Worm (Caenorhabditis elegans): ENCODE measurements around the gene gldi-4.

The gldi-4 gene

ce11 chrIV:7039476-7040261, 22.2 kb downstream of the gldi-4 start, which contains the start of the genes cogc-2 and klp-18:
Gene cogc-2, minus strand, starts transcription at chrIV:7039580.
Gene klp-18, plus strand, starts transcription at chrIV:7040211.
- peak; percentile 83 for TF ChIP-seq snpc-4 (tag; optimal IDR thresholded peaks at IDR 0.05)
- TF ChIP-seq eor-1 (tag; optimal IDR thresholded peaks at IDR 0.05), result no peak
- no peak for TF ChIP-seq aly-2 (tag; optimal IDR thresholded peaks at IDR 0.05)
- peak; percentile 58 for TF ChIP-seq R02D3.7 (tag; optimal IDR thresholded peaks at IDR 0.05)
- TF ChIP-seq mml-1 (tag; optimal IDR thresholded peaks at IDR 0.05), result no peak
- peak; percentile 88 for TF ChIP-seq nfya-1 (tag; optimal IDR thresholded peaks at IDR 0.05; ENCODE audit: insufficient read depth)
- TF ChIP-seq ztf-4 (tag; optimal IDR thresholded peaks at IDR 0.05), result no peak
- peak; percentile 91 for TF ChIP-seq hmg-11 (tag; optimal IDR thresholded peaks at IDR 0.05)
- peak; percentile 93 for TF ChIP-seq pha-4 (tag; optimal IDR thresholded peaks at IDR 0.05)
- no peak for TF ChIP-seq ceh-9 (tag; optimal IDR thresholded peaks at IDR 0.05)
- no peak for TF ChIP-seq nhr-237 (tag; optimal IDR thresholded peaks at IDR 0.05)
- no peak for TF ChIP-seq ceh-16 (tag; optimal IDR thresholded peaks at IDR 0.05)
- TF ChIP-seq egl-5 (tag; optimal IDR thresholded peaks at IDR 0.05), result peak; percentile 79
- no peak for TF ChIP-seq unc-62 (GFP tag; optimal IDR thresholded peaks at IDR 0.05)
- no peak for TF ChIP-seq ama-1 (optimal IDR thresholded peaks at IDR 0.05)
- TF ChIP-seq unc-39 (tag; optimal IDR thresholded peaks at IDR 0.05), result no peak
- TF ChIP-seq elt-1 (tag; optimal IDR thresholded peaks at IDR 0.05), result no peak
- no peak for TF ChIP-seq nhr-76 (tag; optimal IDR thresholded peaks at IDR 0.05)
- TF ChIP-seq nhr-11 (tag; optimal IDR thresholded peaks at IDR 0.05), result no peak
- peak; percentile 47 for TF ChIP-seq elt-2 (tag; optimal IDR thresholded peaks at IDR 0.05)
- TF ChIP-seq lsy-12 (tag; optimal IDR thresholded peaks at IDR 0.05), result peak; percentile 68
- no peak for TF ChIP-seq fkh-2 (tag; optimal IDR thresholded peaks at IDR 0.05)
- no peak for TF ChIP-seq nhr-28 (tag; optimal IDR thresholded peaks at IDR 0.05)
- TF ChIP-seq lin-39 (tag; optimal IDR thresholded peaks at IDR 0.05), result peak; percentile 32
- peak; percentile 87 for TF ChIP-seq skn-1 (tag; optimal IDR thresholded peaks at IDR 0.05)
- peak; percentile 85 for TF ChIP-seq nhr-23 (tag; optimal IDR thresholded peaks at IDR 0.05)
- TF ChIP-seq daf-12 (tag; optimal IDR thresholded peaks at IDR 0.05), result no peak
- TF ChIP-seq egl-27 (tag; optimal IDR thresholded peaks at IDR 0.05), result no peak
- no peak for TF ChIP-seq mdl-1 (tag; optimal IDR thresholded peaks at IDR 0.05)
- peak; percentile 27 for TF ChIP-seq jun-1 (tag; optimal IDR thresholded peaks at IDR 0.05)
- TF ChIP-seq tbx-2 (tag; optimal IDR thresholded peaks at IDR 0.05), result peak; percentile 30
- TF ChIP-seq sea-2 (GFP tag; optimal IDR thresholded peaks at IDR 0.05), result no peak
- TF ChIP-seq nhr-67 (tag; optimal IDR thresholded peaks at IDR 0.05), result no peak
- TF ChIP-seq lin-15B (tag; optimal IDR thresholded peaks at IDR 0.05), result peak; percentile 89
- TF ChIP-seq ceh-28 (tag; optimal IDR thresholded peaks at IDR 0.05), result peak; percentile 39
- no peak for TF ChIP-seq nhr-12 (tag; optimal IDR thresholded peaks at IDR 0.05)
- TF ChIP-seq ZK546.5 (tag; optimal IDR thresholded peaks at IDR 0.05), result no peak
- TF ChIP-seq ceh-82 (tag; optimal IDR thresholded peaks at IDR 0.05), result peak; percentile 30
- TF ChIP-seq zag-1 (tag; optimal IDR thresholded peaks at IDR 0.05), result no peak
- no peak for TF ChIP-seq ztf-11 (tag; optimal IDR thresholded peaks at IDR 0.05)
- peak; percentile 38 for TF ChIP-seq fkh-10 (GFP tag; optimal IDR thresholded peaks at IDR 0.05)
- TF ChIP-seq nhr-43 (tag; optimal IDR thresholded peaks at IDR 0.05; ENCODE audit: poor library complexity, severe bottlenecking), result peak; percentile 79
- TF ChIP-seq nhr-25 (tag; optimal IDR thresholded peaks at IDR 0.05), result peak; percentile 80
- no peak for TF ChIP-seq fos-1 (tag; optimal IDR thresholded peaks at IDR 0.05)
- no peak for TF ChIP-seq elt-3 (tag; optimal IDR thresholded peaks at IDR 0.05)
- no peak for TF ChIP-seq nhr-77 (tag; optimal IDR thresholded peaks at IDR 0.05)
- peak; percentile 36 for TF ChIP-seq pqm-1 (tag; optimal IDR thresholded peaks at IDR 0.05)
